Fruit fly (Drosophila melanogaster) whole organism, embryonic: ENCODE data around the gene CG31551.

Experiments used
- Atf6 ChIP-seq: fragments of 200-800 bp; sonication (Bioruptor generic); IDR thresholded peaks from 2 replicates; pipeline ENCODE4 v1.3.6; 2022; ENCODE audit warnings: missing biosample characterization, missing genetic modification characterization
- BtbVII ChIP-seq: fragments of 200-800 bp; sonication (Bioruptor generic); optimal IDR thresholded peaks from 3 replicates; lab custom pipeline; 2017; ENCODE audit warnings: missing biosample characterization, mild to moderate bottlenecking, missing genetic modification characterization
- CG10959 ChIP-seq: fragments of 200-800 bp; sonication (Bioruptor generic); IDR thresholded peaks from 2 replicates; pipeline ENCODE4 v1.3.6; 2022; ENCODE audit warnings: missing biosample characterization, missing genetic modification characterization
- CG10979 ChIP-seq: fragments of 200-800 bp; sonication (Bioruptor generic); optimal IDR thresholded peaks from 2 replicates; lab custom pipeline; 2018; ENCODE audit warnings: missing biosample characterization, mild to moderate bottlenecking, missing genetic modification characterization, moderate library complexity
- CG12236 ChIP-seq: fragments of 200-800 bp; sonication (Bioruptor generic); optimal IDR thresholded peaks from 2 replicates; lab custom pipeline; 2016; ENCODE audit warnings: missing biosample characterization, missing genetic modification characterization
- CG14050 ChIP-seq: fragments of 200-800 bp; sonication (Bioruptor generic); IDR thresholded peaks from 3 replicates; pipeline ENCODE4 v1.3.6; 2022; ENCODE audit warnings: missing biosample characterization, missing genetic modification characterization
- CG15011 ChIP-seq: fragments of 200-800 bp; sonication (Bioruptor generic); optimal IDR thresholded peaks from 3 replicates; lab custom pipeline; 2018; ENCODE audit warnings: missing biosample characterization, mild to moderate bottlenecking, missing genetic modification characterization
- CG17912 ChIP-seq: fragments of 200-800 bp; sonication (Bioruptor generic); optimal IDR thresholded peaks from 2 replicates; lab custom pipeline; 2018; ENCODE audit warnings: missing biosample characterization, mild to moderate bottlenecking, missing genetic modification characterization
- CG18599 ChIP-seq: fragments of 200-800 bp; sonication (Bioruptor generic); optimal IDR thresholded peaks from 3 replicates; lab custom pipeline; 2017; ENCODE audit warnings: missing biosample characterization, missing genetic modification characterization, mild to moderate bottlenecking, moderate library complexity, missing genetic modification reagents
- CG18764 ChIP-seq: fragments of 200-800 bp; sonication (Bioruptor generic); optimal IDR thresholded peaks from 3 replicates; lab custom pipeline; 2016; ENCODE audit warnings: missing biosample characterization, missing genetic modification characterization
- CG2875 ChIP-seq: fragments of 200-800 bp; sonication (Bioruptor generic); optimal IDR thresholded peaks from 2 replicates; lab custom pipeline; 2017; ENCODE audit warnings: missing biosample characterization, mild to moderate bottlenecking, missing genetic modification characterization, missing genetic modification reagents
- CG30403 ChIP-seq: fragments of 200-800 bp; sonication (Bioruptor generic); optimal IDR thresholded peaks from 3 replicates; lab custom pipeline; 2016; ENCODE audit warnings: missing biosample characterization, missing genetic modification characterization
- CG33557 ChIP-seq: fragments of 200-800 bp; sonication (Bioruptor generic); optimal IDR thresholded peaks from 2 replicates; lab custom pipeline; 2019; ENCODE audit warnings: missing biosample characterization, mild to moderate bottlenecking, missing genetic modification characterization, moderate library complexity
- CG3995 ChIP-seq: fragments of 200-800 bp; sonication (Bioruptor generic); optimal IDR thresholded peaks from 3 replicates; lab custom pipeline; 2016; ENCODE audit warnings: missing biosample characterization, missing genetic modification characterization
- CG6854 ChIP-seq: fragments of 200-800 bp; sonication (Bioruptor generic); optimal IDR thresholded peaks from 3 replicates; lab custom pipeline; 2017; ENCODE audit warnings: missing biosample characterization, mild to moderate bottlenecking, missing genetic modification characterization
- CG7372 ChIP-seq: fragments of 200-800 bp; sonication (Bioruptor generic); IDR thresholded peaks from 2 replicates; pipeline ENCODE4 v1.3.6; 2022; ENCODE audit warnings: missing biosample characterization, missing genetic modification characterization
- CG8290 ChIP-seq, 3 experiments: fragments of 200-800 bp; sonication (Bioruptor generic); optimal IDR thresholded peaks; 2 replicates each; lab custom pipeline; 2016 to 2019; ENCODE audit warnings: missing biosample characterization in 3 of 3, missing genetic modification characterization in 3 of 3, mild to moderate bottlenecking in 2 of 3, moderate library complexity in 1 of 3
- CG8388 ChIP-seq: fragments of 200-800 bp; sonication (Bioruptor generic); optimal IDR thresholded peaks from 2 replicates; lab custom pipeline; 2019; ENCODE audit warnings: missing biosample characterization, mild to moderate bottlenecking, missing genetic modification characterization, moderate library complexity
- CG9797 ChIP-seq: fragments of 200-800 bp; sonication (Bioruptor generic); optimal IDR thresholded peaks from 3 replicates; lab custom pipeline; 2018; ENCODE audit warnings: missing biosample characterization, mild to moderate bottlenecking, missing genetic modification characterization
- Camta ChIP-seq: fragments of 200-800 bp; sonication (Bioruptor generic); optimal IDR thresholded peaks from 2 replicates; lab custom pipeline; 2016; ENCODE audit warnings: missing biosample characterization, missing genetic modification characterization
- E2f1 ChIP-seq: fragments of 200-800 bp; sonication (Bioruptor generic); IDR thresholded peaks from 2 replicates; pipeline ENCODE4 v1.3.6; 2022; ENCODE audit warnings: missing biosample characterization, missing genetic modification characterization
- Ets65A ChIP-seq: fragments of 200-800 bp; sonication (Bioruptor generic); peaks from one replicate; lab custom pipeline; 2016; ENCODE audit warnings: missing biosample characterization, missing genetic modification characterization
- Gsc ChIP-seq: fragments of 200-800 bp; sonication (Bioruptor generic); IDR thresholded peaks from 2 replicates; pipeline ENCODE4 v1.3.6; 2022; ENCODE audit warnings: missing biosample characterization, missing genetic modification characterization
- HLH3B ChIP-seq: fragments of 200-800 bp; sonication (Bioruptor generic); IDR thresholded peaks from 2 replicates; pipeline ENCODE4 v1.3.6; 2022; ENCODE audit warnings: missing biosample characterization, missing genetic modification characterization
- Myb ChIP-seq: fragments of 200-800 bp; sonication (Bioruptor generic); optimal IDR thresholded peaks from 2 replicates; lab custom pipeline; 2016; ENCODE audit warnings: missing biosample characterization, missing genetic modification characterization
- NFAT ChIP-seq: fragments of 200-800 bp; sonication (Bioruptor generic); IDR thresholded peaks from 2 replicates; pipeline ENCODE4 v1.3.6; 2022; ENCODE audit warnings: missing biosample characterization, missing genetic modification characterization
- Pdp1 ChIP-seq, 2 experiments: fragments of 200-800 bp; sonication (Bioruptor generic); optimal IDR thresholded peaks; 3 replicates each; lab custom pipeline; 2016; ENCODE audit warnings: missing biosample characterization in 2 of 2, missing genetic modification characterization in 2 of 2, mild to moderate bottlenecking in 1 of 2, moderate library complexity in 1 of 2
- Poxn ChIP-seq: fragments of 200-800 bp; sonication (Bioruptor generic); IDR thresholded peaks from 2 replicates; pipeline ENCODE4 v1.3.6; 2022; ENCODE audit warnings: missing biosample characterization, missing genetic modification characterization
- Sry-δ ChIP-seq: fragments of 200-800 bp; sonication (Bioruptor generic); optimal IDR thresholded peaks from 2 replicates; lab custom pipeline; 2016; ENCODE audit warnings: missing biosample characterization, missing genetic modification characterization
- Taf1 ChIP-seq: fragments of 200-800 bp; sonication (Bioruptor generic); IDR thresholded peaks from 2 replicates; pipeline ENCODE4 v1.3.6; 2022; ENCODE audit warnings: missing biosample characterization, missing genetic modification characterization
- Xbp1 ChIP-seq: fragments of 200-800 bp; sonication (Bioruptor generic); optimal IDR thresholded peaks from 3 replicates; lab custom pipeline; 2016; ENCODE audit warnings: missing biosample characterization, mild to moderate bottlenecking, missing genetic modification characterization
- ap ChIP-seq: fragments of 200-800 bp; sonication (Bioruptor generic); IDR thresholded peaks from 2 replicates; pipeline ENCODE4 v1.3.6; 2022; ENCODE audit warnings: missing biosample characterization, missing genetic modification characterization
- dan ChIP-seq: fragments of 200-800 bp; sonication (Bioruptor generic); IDR thresholded peaks from 2 replicates; pipeline ENCODE4 v1.3.6; 2022; ENCODE audit warnings: missing biosample characterization, missing genetic modification characterization
- dpn ChIP-seq, 2 experiments: fragments of 200-800 bp; sonication (Bioruptor generic); optimal IDR thresholded peaks; 3 replicates each; lab custom pipeline; 2016; ENCODE audit warnings: missing biosample characterization in 2 of 2, missing genetic modification characterization in 2 of 2
- fd96Cb ChIP-seq: fragments of 200-800 bp; sonication (Bioruptor generic); optimal IDR thresholded peaks from 2 replicates; lab custom pipeline; 2018; ENCODE audit warnings: missing biosample characterization, mild to moderate bottlenecking, missing genetic modification characterization, moderate library complexity
- fru ChIP-seq: fragments of >200 bp; optimal IDR thresholded peaks from 2 replicates; lab custom pipeline; 2017
- hbn ChIP-seq: fragments of 200-800 bp; sonication (Bioruptor generic); IDR thresholded peaks from 2 replicates; pipeline ENCODE4 v1.3.6; 2022; ENCODE audit warnings: missing biosample characterization, missing genetic modification characterization; ENCODE audit not compliant: partially characterized antibody
- lmd ChIP-seq: fragments of 200-800 bp; sonication (Bioruptor generic); IDR thresholded peaks from 2 replicates; pipeline ENCODE4 v1.3.6; 2022; ENCODE audit warnings: missing biosample characterization, missing genetic modification characterization
- nerfin-2 ChIP-seq: fragments of 200-800 bp; sonication (Bioruptor generic); IDR thresholded peaks from 2 replicates; pipeline ENCODE4 v1.3.6; 2022; ENCODE audit warnings: missing biosample characterization, missing genetic modification characterization; ENCODE audit not compliant: partially characterized antibody
- pho ChIP-seq: fragments of 200-800 bp; sonication (Bioruptor generic); optimal IDR thresholded peaks from 2 replicates; lab custom pipeline; 2016; ENCODE audit warnings: missing biosample characterization, missing genetic modification characterization
- row ChIP-seq: fragments of 200-800 bp; sonication (Bioruptor generic); IDR thresholded peaks from 3 replicates; pipeline ENCODE4 v1.3.6; 2022; ENCODE audit warnings: missing biosample characterization, missing genetic modification characterization
- schlank ChIP-seq: fragments of 200-800 bp; sonication (Bioruptor generic); optimal IDR thresholded peaks from 2 replicates; lab custom pipeline; 2018; ENCODE audit warnings: missing biosample characterization, mild to moderate bottlenecking, missing genetic modification characterization
- sens-2 ChIP-seq: fragments of 200-800 bp; sonication (Bioruptor generic); IDR thresholded peaks from 2 replicates; pipeline ENCODE4 v1.3.6; 2022; ENCODE audit warnings: missing biosample characterization, missing genetic modification characterization
- sim ChIP-seq: fragments of 200-800 bp; sonication (Bioruptor generic); IDR thresholded peaks from 2 replicates; pipeline ENCODE4 v1.3.6; 2022; ENCODE audit warnings: missing biosample characterization, missing genetic modification characterization
- so ChIP-seq: fragments of 200-800 bp; sonication (Bioruptor generic); IDR thresholded peaks from 3 replicates; pipeline ENCODE4 v1.3.6; 2022; ENCODE audit warnings: missing biosample characterization, missing genetic modification characterization
- stc ChIP-seq: fragments of 200-800 bp; sonication (Bioruptor generic); IDR thresholded peaks from 2 replicates; pipeline ENCODE4 v1.3.6; 2022; ENCODE audit warnings: missing biosample characterization, missing genetic modification characterization
- toy ChIP-seq: fragments of 200-800 bp; sonication (Bioruptor generic); IDR thresholded peaks from 2 replicates; pipeline ENCODE4 v1.3.6; 2022; ENCODE audit warnings: missing biosample characterization, missing genetic modification characterization
- ttk ChIP-seq: fragments of 200-800 bp; sonication (Bioruptor generic); IDR thresholded peaks from 2 replicates; pipeline ENCODE4 v2.1.2; 2022; ENCODE audit warnings: missing biosample characterization, missing genetic modification characterization
- tup ChIP-seq: fragments of 200-800 bp; sonication (Bioruptor generic); optimal IDR thresholded peaks from 2 replicates; lab custom pipeline; 2016; ENCODE audit warnings: missing biosample characterization, mild to moderate bottlenecking, missing genetic modification characterization, moderate library complexity
- tx ChIP-seq: fragments of 200-800 bp; sonication (Bioruptor generic); optimal IDR thresholded peaks from 2 replicates; lab custom pipeline; 2016; ENCODE audit warnings: missing biosample characterization, missing genetic modification characterization
- usp ChIP-seq: fragments of >200 bp; optimal IDR thresholded peaks from 2 replicates; lab custom pipeline; 2017; ENCODE audit warnings: missing biosample characterization, missing genetic modification characterization
- yki ChIP-seq: fragments of >200 bp; optimal IDR thresholded peaks from 3 replicates; lab custom pipeline; 2018
- zf30C ChIP-seq: fragments of 200-800 bp; sonication (Bioruptor generic); optimal IDR thresholded peaks from 3 replicates; lab custom pipeline; 2018; ENCODE audit warnings: missing biosample characterization, mild to moderate bottlenecking, missing genetic modification characterization

Gene CG31551

DNA sequence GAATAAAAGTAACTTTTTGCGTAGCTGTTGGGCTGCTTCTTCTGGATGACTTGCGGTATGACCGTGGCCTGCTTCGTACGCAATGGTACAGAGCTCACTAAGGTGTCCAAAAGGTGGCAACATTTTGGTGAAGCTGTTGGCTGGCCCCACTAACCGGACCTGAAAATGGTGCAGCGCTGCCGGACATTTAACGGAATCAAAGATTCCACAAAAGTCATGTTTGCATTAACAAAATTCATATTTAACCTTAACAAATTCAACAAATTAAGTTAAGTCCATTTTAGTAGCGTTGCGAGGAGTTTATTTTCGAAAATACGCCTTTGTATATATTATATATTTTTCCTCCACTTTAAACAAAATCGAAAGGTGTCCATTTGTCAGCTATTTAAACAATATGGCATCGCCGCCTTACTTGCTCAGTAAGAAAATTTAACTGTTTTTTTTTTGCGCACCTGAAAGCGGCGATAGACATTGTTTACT lies 26.6 kb upstream of the CG31551 start, which contains the start of the genes kra and SecS:
Gene kra, minus strand, starts transcription at position 93 of the 480 bp plus-strand sequence.
Gene SecS, plus strand, starts transcription at position 390 of the 480 bp plus-strand sequence.
- TF ChIP-seq Pdp1 (GFP tag; optimal IDR thresholded peaks at IDR 0.05; lab: Kevin White, UChicago): peak; percentile 13 to 51
- TF ChIP-seq hbn (GFP tag; lab: Robert Waterston, UW): no peak
- TF ChIP-seq sim (GFP tag; lab: Robert Waterston, UW): no peak
- TF ChIP-seq BtbVII (GFP tag; lab: Kevin White, UChicago): peak; percentile 33
- TF ChIP-seq fru: no peak
- TF ChIP-seq nerfin-2: no peak
- TF ChIP-seq E2f1 (GFP tag; lab: Robert Waterston, UW): no peak
- TF ChIP-seq CG8388 (GFP tag; lab: Kevin White, UChicago): peak; percentile 21
- TF ChIP-seq so (GFP tag; lab: Robert Waterston, UW): no peak
- TF ChIP-seq sens-2: no peak
- TF ChIP-seq CG17912 (GFP tag; lab: Kevin White, UChicago): no peak
- TF ChIP-seq pho (GFP tag; lab: Kevin White, UChicago): peak; percentile 47
- TF ChIP-seq CG30403 (GFP tag; lab: Kevin White, UChicago): peak; percentile 80
- TF ChIP-seq Gsc (GFP tag; lab: Robert Waterston, UW): no peak
- TF ChIP-seq Ets65A (GFP tag; lab: Kevin White, UChicago): peak; percentile 90
- TF ChIP-seq CG3995 (GFP tag; lab: Kevin White, UChicago): peak; percentile 43
- peak; percentile 72 for TF ChIP-seq CG18599 (GFP tag; lab: Kevin White, UChicago)
- no peak for TF ChIP-seq CG6854 (GFP tag; lab: Kevin White, UChicago)
- TF ChIP-seq CG7372 (GFP tag; lab: Robert Waterston, UW): no peak
- no peak for TF ChIP-seq yki (lab: Kevin White, UChicago)
- no peak for TF ChIP-seq row
- peak; percentile 20 for TF ChIP-seq tx (GFP tag; lab: Kevin White, UChicago)
- TF ChIP-seq ttk (GFP tag; lab: Robert Waterston, UW): no peak
- no peak for TF ChIP-seq lmd
- peak; percentile 67 to 68 for TF ChIP-seq dpn (GFP tag; optimal IDR thresholded peaks at IDR 0.05; lab: Kevin White, UChicago)
- no peak for TF ChIP-seq usp (GFP tag; lab: Kevin White, UChicago)
- TF ChIP-seq Camta (GFP tag; lab: Kevin White, UChicago): peak; percentile 5
- peak; percentile 56 for TF ChIP-seq tup
- peak; percentile 46 for TF ChIP-seq CG10979 (tag; lab: Kevin White, UChicago)
- no peak for TF ChIP-seq dan (GFP tag; lab: Robert Waterston, UW)
- no peak for TF ChIP-seq stc (GFP tag; lab: Robert Waterston, UW)
- TF ChIP-seq CG33557 (GFP tag; lab: Kevin White, UChicago): peak; percentile 42
- TF ChIP-seq ap: no peak
- no peak for TF ChIP-seq toy (GFP tag; lab: Robert Waterston, UW)
- TF ChIP-seq HLH3B (GFP tag; lab: Robert Waterston, UW): no peak
- peak; percentile 48 for TF ChIP-seq CG8290 (GFP tag; optimal IDR thresholded peaks at IDR 0.05; lab: Kevin White, UChicago)
- peak in 1 of 2 experiments; percentile 78 for TF ChIP-seq CG8290 (tag; optimal IDR thresholded peaks at IDR 0.05; lab: Kevin White, UChicago)
- TF ChIP-seq CG9797 (GFP tag; lab: Kevin White, UChicago): peak; percentile 97
- peak; percentile 80 for TF ChIP-seq Myb (GFP tag; lab: Kevin White, UChicago)
- TF ChIP-seq zf30C: no peak
- TF ChIP-seq Poxn (GFP tag; lab: Robert Waterston, UW): no peak
- TF ChIP-seq schlank (tag; lab: Kevin White, UChicago): peak; percentile 30
- peak; percentile 29 for TF ChIP-seq fd96Cb (tag; lab: Kevin White, UChicago)
- TF ChIP-seq CG14050 (GFP tag; lab: Robert Waterston, UW): no peak
- no peak for TF ChIP-seq Taf1 (GFP tag; lab: Robert Waterston, UW)
- no peak for TF ChIP-seq CG10959
- no peak for TF ChIP-seq Atf6 (GFP tag; lab: Robert Waterston, UW)
- TF ChIP-seq Sry-δ (GFP tag; lab: Kevin White, UChicago): peak; percentile 62
- TF ChIP-seq CG12236: no peak
- peak; percentile 37 for TF ChIP-seq CG15011 (GFP tag; lab: Kevin White, UChicago)
- TF ChIP-seq NFAT (GFP tag; lab: Robert Waterston, UW): no peak
- peak; percentile 79 for TF ChIP-seq Xbp1
- peak; percentile 27 for TF ChIP-seq CG18764 (GFP tag; lab: Kevin White, UChicago)
- TF ChIP-seq CG2875: peak; percentile 35
